Worm (Caenorhabditis elegans) whole organism, young adult: ENCODE results near the gene fip-2.

Experiments used
- B0019.2 ChIP-seq: fragments of 200-800 bp; sonication (Bioruptor generic); conservative IDR thresholded peaks from 2 replicates; pipeline ENCODE4 v1.3.6; 2022; ENCODE audit warnings: missing genetic modification reagents, missing genetic modification characterization, missing compliant biosample characterization
- B0336.3 ChIP-seq: fragments of 200-800 bp; sonication (Bioruptor generic); IDR thresholded peaks from 2 replicates; pipeline ENCODE4 v1.3.6; 2022; ENCODE audit warnings: missing genetic modification characterization, missing compliant biosample characterization
- F22D6.2 ChIP-seq: sonication (generic microtip); optimal IDR thresholded peaks from 2 replicates; lab custom pipeline; 2016; ENCODE audit warnings: mild to moderate bottlenecking, missing genetic modification characterization, missing compliant biosample characterization
- F33H1.4 ChIP-seq: fragments of 200-800 bp; sonication (Bioruptor generic); IDR thresholded peaks from 2 replicates; pipeline ENCODE4 v1.3.6; 2022; ENCODE audit warnings: missing genetic modification reagents, missing genetic modification characterization, missing compliant biosample characterization
- F37B4.10 ChIP-seq: fragments of 200-800 bp; sonication (Bioruptor generic); IDR thresholded peaks from 2 replicates; pipeline ENCODE4 v1.3.6; 2022; ENCODE audit warnings: missing genetic modification characterization, missing compliant biosample characterization
- F39B2.1 ChIP-seq: fragments of 200-800 bp; sonication (Bioruptor generic); IDR thresholded peaks from 2 replicates; pipeline ENCODE4 v1.3.6; 2022; ENCODE audit warnings: missing genetic modification reagents, missing genetic modification characterization, missing compliant biosample characterization
- F52B5.7 ChIP-seq: sonication (generic microtip); optimal IDR thresholded peaks from 2 replicates; lab custom pipeline; 2016; ENCODE audit warnings: mild to moderate bottlenecking, missing genetic modification characterization, missing compliant biosample characterization
- F57C9.4 ChIP-seq: sonication (generic microtip); optimal IDR thresholded peaks from 2 replicates; lab custom pipeline; 2017; ENCODE audit warnings: mild to moderate bottlenecking, missing genetic modification characterization, missing compliant biosample characterization
- K11D2.4 ChIP-seq: fragments of 200-800 bp; sonication (Bioruptor generic); IDR thresholded peaks from 2 replicates; pipeline ENCODE4 v1.3.6; 2022; ENCODE audit warnings: missing genetic modification reagents, missing genetic modification characterization, missing compliant biosample characterization
- K12H6.12 ChIP-seq: fragments of 200-800 bp; sonication (Bioruptor generic); optimal IDR thresholded peaks from 2 replicates; lab custom pipeline; 2018; ENCODE audit warnings: mild to moderate bottlenecking, missing genetic modification characterization, missing compliant biosample characterization
- T07F8.4 ChIP-seq: sonication (generic microtip); optimal IDR thresholded peaks from 2 replicates; lab custom pipeline; 2016; ENCODE audit warnings: mild to moderate bottlenecking, missing genetic modification characterization, moderate library complexity, missing compliant biosample characterization
- T26A5.8 ChIP-seq: sonication (generic microtip); optimal IDR thresholded peaks from 2 replicates; lab custom pipeline; 2016; ENCODE audit warnings: missing genetic modification characterization, missing compliant biosample characterization
- Y53G8AR.9 ChIP-seq: fragments of 200-800 bp; sonication (Bioruptor generic); conservative IDR thresholded peaks from 2 replicates; pipeline ENCODE4 v1.3.6; 2022; ENCODE audit warnings: missing genetic modification reagents, missing genetic modification characterization, missing compliant biosample characterization
- aptf-2 ChIP-seq: fragments of 200-800 bp; sonication (Bioruptor generic); conservative IDR thresholded peaks from 2 replicates; pipeline ENCODE4 v1.3.6; 2022; ENCODE audit warnings: missing genetic modification reagents, missing genetic modification characterization, missing compliant biosample characterization
- ccch-3 ChIP-seq: fragments of 200-800 bp; sonication (Bioruptor generic); optimal IDR thresholded peaks from 2 replicates; lab custom pipeline; 2018; ENCODE audit warnings: mild to moderate bottlenecking, missing genetic modification characterization, missing compliant biosample characterization
- cebp-1 ChIP-seq, 2 experiments: fragments of 200-800 bp in 1 of 2; sonication (Bioruptor generic) in 1 of 2; sonication (generic microtip) in 1 of 2; IDR thresholded peaks in 1 of 2; optimal IDR thresholded peaks in 1 of 2; 2 replicates each; pipeline versions ENCODE4 v1.3.6 to Lab custom; 2017 to 2022; ENCODE audit warnings: missing compliant biosample characterization in 2 of 2, missing genetic modification characterization in 2 of 2, mild to moderate bottlenecking in 1 of 2, missing genetic modification reagents in 1 of 2, moderate library complexity in 1 of 2
- ceh-58 ChIP-seq: fragments of 200-800 bp; sonication (Bioruptor generic); IDR thresholded peaks from 2 replicates; pipeline ENCODE4 v1.3.6; 2022; ENCODE audit warnings: missing genetic modification characterization, missing compliant biosample characterization
- die-1 ChIP-seq: sonication (generic microtip); optimal IDR thresholded peaks from 2 replicates; lab custom pipeline; 2016; ENCODE audit warnings: missing genotype, mild to moderate bottlenecking, missing genetic modification characterization, missing compliant biosample characterization
- dpl-1 ChIP-seq: fragments of 150-350 bp; optimal IDR thresholded peaks from 2 replicates; lab custom pipeline; 2014; ENCODE audit warnings: missing biosample characterization, missing genetic modification reagents, missing genetic modification characterization
- efl-1 ChIP-seq: fragments of 150-350 bp; optimal IDR thresholded peaks from 2 replicates; lab custom pipeline; 2014; ENCODE audit warnings: missing biosample characterization, missing genetic modification reagents, missing genetic modification characterization
- egrh-3 ChIP-seq: fragments of 200-800 bp; sonication (Bioruptor generic); IDR thresholded peaks from 2 replicates; pipeline ENCODE4 v1.3.6; 2022; ENCODE audit warnings: missing genetic modification reagents, missing genetic modification characterization, missing compliant biosample characterization
- fkh-3 ChIP-seq: sonication (generic microtip); optimal IDR thresholded peaks from 2 replicates; lab custom pipeline; 2016; ENCODE audit warnings: mild to moderate bottlenecking, missing genetic modification characterization, missing compliant biosample characterization
- hlh-12 ChIP-seq: sonication (generic microtip); optimal IDR thresholded peaks from 2 replicates; lab custom pipeline; 2016; ENCODE audit warnings: missing genetic modification characterization, missing compliant biosample characterization
- hmg-1.2 ChIP-seq: fragments of 200-800 bp; sonication (Bioruptor generic); IDR thresholded peaks from 2 replicates; pipeline ENCODE4 v1.3.6; 2022; ENCODE audit warnings: missing genetic modification reagents, missing genetic modification characterization, missing compliant biosample characterization
- hmg-20 ChIP-seq: fragments of 200-800 bp; sonication (Bioruptor generic); IDR thresholded peaks from 2 replicates; pipeline ENCODE4 v1.3.6; 2022; ENCODE audit warnings: missing genetic modification reagents, missing genetic modification characterization, missing compliant biosample characterization
- hsf-1 ChIP-seq: fragments of 200-800 bp; sonication (Bioruptor generic); IDR thresholded peaks from 2 replicates; pipeline ENCODE4 v1.3.6; 2022; ENCODE audit warnings: missing genetic modification reagents, missing genetic modification characterization, missing compliant biosample characterization
- lin-26 ChIP-seq: fragments of 200-800 bp; sonication (Bioruptor generic); IDR thresholded peaks from 2 replicates; pipeline ENCODE4 v1.3.6; 2022; ENCODE audit warnings: missing genetic modification reagents, missing genetic modification characterization, missing compliant biosample characterization
- madf-3 ChIP-seq: fragments of 200-800 bp; sonication (Bioruptor generic); IDR thresholded peaks from 2 replicates; pipeline ENCODE4 v1.3.6; 2022; ENCODE audit warnings: missing genetic modification reagents, missing genetic modification characterization, missing compliant biosample characterization
- madf-8 ChIP-seq: fragments of 200-800 bp; sonication (Bioruptor generic); conservative IDR thresholded peaks from 2 replicates; pipeline ENCODE4 v1.3.6; 2022; ENCODE audit warnings: missing genetic modification reagents, missing genetic modification characterization, missing compliant biosample characterization
- mel-28 ChIP-seq: sonication (generic microtip); optimal IDR thresholded peaks from 2 replicates; lab custom pipeline; 2016; ENCODE audit warnings: borderline replicate concordance, mild to moderate bottlenecking, missing genetic modification characterization, missing compliant biosample characterization
- nfyb-1 ChIP-seq: fragments of 200-800 bp; sonication (Bioruptor generic); IDR thresholded peaks from 2 replicates; pipeline ENCODE4 v1.3.6; 2022; ENCODE audit warnings: missing genetic modification reagents, missing genetic modification characterization, missing compliant biosample characterization
- rcor-1 ChIP-seq: fragments of 200-800 bp; sonication (Bioruptor generic); IDR thresholded peaks from 2 replicates; pipeline ENCODE4 v1.3.6; 2022; ENCODE audit warnings: missing genetic modification reagents, missing genetic modification characterization, missing compliant biosample characterization
- rec-8 ChIP-seq, 2 experiments: sonication (generic microtip); optimal IDR thresholded peaks; 2 replicates each; lab custom pipeline; 2016; ENCODE audit warnings: mild to moderate bottlenecking in 2 of 2, missing genetic modification characterization in 2 of 2, missing genetic modification reagents in 2 of 2, missing genotype in 2 of 2, missing biosample characterization in 1 of 2, missing compliant biosample characterization in 1 of 2, moderate library complexity in 1 of 2
- rpc-1 ChIP-seq, 2 experiments: fragments of 150-350 bp in 1 of 2; sonication (generic microtip) in 1 of 2; optimal IDR thresholded peaks; 2 replicates each; lab custom pipeline; 2014 to 2018; ENCODE audit warnings: missing biosample characterization in 1 of 2, missing genetic modification characterization in 1 of 2, missing genetic modification reagents in 1 of 2, missing genotype in 1 of 2
- snpc-1.1 ChIP-seq: sonication (generic microtip); optimal IDR thresholded peaks from 2 replicates; lab custom pipeline; 2017; ENCODE audit warnings: missing genetic modification characterization, mild to moderate bottlenecking, missing compliant biosample characterization, antibody characterized with exemption, moderate library complexity, missing genotype, missing genetic modification reagents; ENCODE audit not compliant: insufficient read depth
- snpc-4 ChIP-seq, 5 experiments: fragments of 150-350 bp in 1 of 5; sonication (generic microtip) in 4 of 5; optimal IDR thresholded peaks; 2 replicates each; lab custom pipeline; 2014 to 2018; ENCODE audit warnings: missing genetic modification characterization in 5 of 5, missing biosample characterization in 3 of 5, antibody characterized with exemption in 2 of 5, mild to moderate bottlenecking in 2 of 5, missing compliant biosample characterization in 2 of 5, missing genotype in 2 of 5, moderate library complexity in 2 of 5, missing genetic modification reagents in 1 of 5
- tbp1 ChIP-seq: fragments of 200-800 bp; sonication (Bioruptor generic); optimal IDR thresholded peaks from 2 replicates; lab custom pipeline; 2018; ENCODE audit warnings: mild to moderate bottlenecking, missing genetic modification characterization, missing compliant biosample characterization
- ztf-18 ChIP-seq: sonication (generic microtip); optimal IDR thresholded peaks from 2 replicates; lab custom pipeline; 2016; ENCODE audit warnings: missing genotype, mild to moderate bottlenecking, missing genetic modification characterization, missing compliant biosample characterization
- ztf-3 ChIP-seq: fragments of 200-800 bp; sonication (Bioruptor generic); optimal IDR thresholded peaks from 2 replicates; lab custom pipeline; 2018; ENCODE audit warnings: mild to moderate bottlenecking, missing genetic modification characterization, missing compliant biosample characterization

The fip-2 gene

ce11 chrV:9053235-9053634 is 14.5 kb upstream of the fip-2 start:
- no peak for TF ChIP-seq ccch-3 (GFP tag; lab: Kevin White, UChicago)
- TF ChIP-seq F37B4.10 (GFP tag; lab: Robert Waterston, UW), result no peak
- TF ChIP-seq egrh-3 (GFP tag; lab: Robert Waterston, UW), result no peak
- TF ChIP-seq K11D2.4, result no peak
- TF ChIP-seq efl-1 (GFP tag; lab: Kevin White, UChicago), result no peak
- TF ChIP-seq dpl-1, result no peak
- TF ChIP-seq aptf-2, result no peak
- TF ChIP-seq ztf-18 (tag; lab: Kevin White, UChicago), result no peak
- no peak for TF ChIP-seq T07F8.4 (tag; lab: Kevin White, UChicago)
- no peak for TF ChIP-seq F52B5.7 (tag; lab: Kevin White, UChicago)

ce11 chrV:9053969-9054368 is 13.8 kb upstream of the fip-2 start, which contains the start of gene C25E10.8:
Gene C25E10.8, minus strand, starts transcription at chrV:9054069.
- TF ChIP-seq rcor-1 (GFP tag; lab: Robert Waterston, UW) (no peak), hlh-12 (no peak), B0019.2 (GFP tag; lab: Robert Waterston, UW) (no peak), mel-28 (tag; lab: Kevin White, UChicago) (no peak), cebp-1 (GFP tag; IDR thresholded peaks at IDR 0.05; lab: Robert Waterston, UW) (no peak), cebp-1 (tag; optimal IDR thresholded peaks at IDR 0.05; lab: Kevin White, UChicago) (no peak), T26A5.8 (no peak), snpc-1.1 (tag; lab: Kevin White, UChicago) (no peak), F22D6.2 (tag; lab: Kevin White, UChicago) (no peak), F33H1.4 (GFP tag; lab: Robert Waterston, UW) (no peak), madf-3 (no peak)
- TF ChIP-seq, all 124 proteins: peak for 0

- TF ChIP-seq B0336.3 (GFP tag; lab: Robert Waterston, UW) (no peak), hmg-20 (GFP tag; lab: Robert Waterston, UW) (no peak), snpc-4 (GFP tag; optimal IDR thresholded peaks at IDR 0.05; lab: Kevin White, UChicago) (no peak), snpc-4 (tag; optimal IDR thresholded peaks at IDR 0.05; lab: Kevin White, UChicago) (no peak), rpc-1 (optimal IDR thresholded peaks at IDR 0.05; lab: Kevin White, UChicago) (no peak), rpc-1 (tag; optimal IDR thresholded peaks at IDR 0.05; lab: Kevin White, UChicago) (no peak), hmg-1.2 (no peak), madf-8 (GFP tag; lab: Robert Waterston, UW) (no peak), ceh-58 (GFP tag; lab: Robert Waterston, UW) (no peak), lin-26 (GFP tag; lab: Robert Waterston, UW) (no peak), K12H6.12 (tag; lab: Kevin White, UChicago) (no peak), die-1 (tag; lab: Kevin White, UChicago) (no peak), F57C9.4 (no peak), hsf-1 (GFP tag; lab: Robert Waterston, UW) (no peak), Y53G8AR.9 (no peak)
- TF ChIP-seq, all 124 proteins: peak for 0
Measured at ce11 chrV:9054771-9055170, 13.0 kb upstream of the fip-2 start, which contains the start of gene swm-1. Gene swm-1, minus strand, starts transcription at chrV:9054871.

ce11 chrV:9055644-9056043 is 12.1 kb upstream of the fip-2 start:
- TF ChIP-seq rec-8 (tag; optimal IDR thresholded peaks at IDR 0.05; lab: Kevin White, UChicago) (no peak), ztf-3 (no peak), fkh-3 (tag; lab: Kevin White, UChicago) (no peak), F22D6.2 (tag; lab: Kevin White, UChicago) (no peak), F39B2.1 (GFP tag; lab: Robert Waterston, UW) (no peak), ccch-3 (GFP tag; lab: Kevin White, UChicago) (no peak), B0019.2 (GFP tag; lab: Robert Waterston, UW) (no peak), tbp1 (no peak), nfyb-1 (GFP tag; lab: Robert Waterston, UW) (no peak)
